Fruit fly (Drosophila melanogaster): ENCODE measurements around the gene CG13004.

The CG13004 gene

DNA sequence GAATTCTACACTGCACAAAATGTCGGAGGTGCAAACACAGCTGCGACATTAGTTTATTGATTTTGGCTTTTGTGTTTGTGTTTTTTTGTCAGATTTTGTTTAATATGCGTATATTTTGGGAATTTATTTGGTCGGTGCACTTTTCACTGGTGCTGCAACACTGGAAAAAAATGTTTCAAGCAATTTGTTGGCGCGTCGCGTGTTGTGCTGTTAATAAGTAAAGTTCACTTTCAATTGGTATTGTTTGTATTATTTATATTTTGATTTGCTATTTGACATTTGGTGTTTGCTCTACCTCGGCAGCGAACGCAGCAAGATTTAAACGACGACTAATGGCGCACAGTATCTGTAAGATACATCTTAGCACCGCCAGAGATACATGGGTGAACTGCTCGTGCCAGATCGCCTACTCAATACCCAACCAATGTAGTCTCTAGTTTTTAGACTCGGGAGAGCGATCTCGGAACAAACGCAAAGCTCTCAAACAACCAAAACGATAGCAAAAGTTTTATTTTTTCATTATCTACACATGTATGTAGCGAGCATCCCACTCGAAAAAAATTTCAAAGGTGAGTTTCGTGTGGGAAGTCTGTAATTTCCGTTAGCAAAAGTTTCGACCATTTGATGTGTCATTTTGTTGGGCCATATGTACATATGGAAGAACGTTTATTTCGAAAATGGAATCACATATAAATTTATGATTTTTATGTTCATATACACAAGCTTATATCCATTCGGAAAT lies 53.0 kb downstream of the CG13004 start (continued):
- no peak for TF ChIP-seq CG6683 (GFP tag; optimal IDR thresholded peaks at IDR 0.05)
- TF ChIP-seq NfI (GFP tag; optimal IDR thresholded peaks at IDR 0.05) = peak; percentile 54
- TF ChIP-seq org-1 (GFP tag; optimal IDR thresholded peaks at IDR 0.05) = peak; percentile 11
- TF ChIP-seq sc (optimal IDR thresholded peaks at IDR 0.05) = no peak
- peak; percentile 10 for TF ChIP-seq sc (GFP tag; optimal IDR thresholded peaks at IDR 0.05)
- peak; percentile 48 for TF ChIP-seq CG17359 (tag; optimal IDR thresholded peaks at IDR 0.05)
- TF ChIP-seq maf-S (GFP tag; optimal IDR thresholded peaks at IDR 0.05) = peak; percentile 52
- TF ChIP-seq grn (GFP tag; optimal IDR thresholded peaks at IDR 0.05) = peak; percentile 14
- no peak for TF ChIP-seq CG5953 (GFP tag; IDR thresholded peaks at IDR 0.05)
- TF ChIP-seq CG6654 (GFP tag; optimal IDR thresholded peaks at IDR 0.05) = no peak
- no peak for TF ChIP-seq Elba2 (GFP tag; optimal IDR thresholded peaks at IDR 0.05)
- TF ChIP-seq CG8924 (tag; optimal IDR thresholded peaks at IDR 0.05) = peak; percentile 31
- no peak for TF ChIP-seq CG14667 (GFP tag; IDR thresholded peaks at IDR 0.05)
- no peak for TF ChIP-seq Opbp (GFP tag; IDR thresholded peaks at IDR 0.05; ENCODE audit: partially characterized antibody)
- no peak for TF ChIP-seq CG1832 (GFP tag; optimal IDR thresholded peaks at IDR 0.05)
- peak; percentile 82 for TF ChIP-seq sens (GFP tag)
- TF ChIP-seq CG12391 (tag; optimal IDR thresholded peaks at IDR 0.05) = peak; percentile 47
- TF ChIP-seq Sox102F (GFP tag; optimal IDR thresholded peaks at IDR 0.05) = peak; percentile 69
- peak; percentile 44; the same call in 1 of the 3 replicates for TF ChIP-seq Aef1 (GFP tag; IDR thresholded peaks at IDR 0.05)
- no peak; the same call in 2 of the 3 replicates for TF ChIP-seq mld (GFP tag; IDR thresholded peaks at IDR 0.05; ENCODE audit: partially characterized antibody)
- TF ChIP-seq CG8290 (GFP tag; optimal IDR thresholded peaks at IDR 0.05) = no peak
- TF ChIP-seq CG8290 (tag; optimal IDR thresholded peaks at IDR 0.05) = peak in 1 of 2 experiments; percentile 37
- peak; percentile 56 for TF ChIP-seq az2 (GFP tag; optimal IDR thresholded peaks at IDR 0.05)
- peak; percentile 74 for TF ChIP-seq CG13894 (tag; optimal IDR thresholded peaks at IDR 0.05)
- peak; percentile 10 for TF ChIP-seq Bdp1 (GFP tag; optimal IDR thresholded peaks at IDR 0.05)
- TF ChIP-seq seq (GFP tag; IDR thresholded peaks at IDR 0.05) = peak; percentile 68
- no peak for TF ChIP-seq gt (GFP tag; IDR thresholded peaks at IDR 0.05)
- TF ChIP-seq CG7928 (GFP tag; optimal IDR thresholded peaks at IDR 0.05) = no peak
- TF ChIP-seq ken (GFP tag; IDR thresholded peaks at IDR 0.05) = peak; percentile 33; the same call in 1 of the 3 replicates
- no peak for TF ChIP-seq ham (GFP tag; IDR thresholded peaks at IDR 0.05)
- peak; percentile 63 for TF ChIP-seq Xbp1 (GFP tag; optimal IDR thresholded peaks at IDR 0.05)
- TF ChIP-seq eyg (GFP tag; optimal IDR thresholded peaks at IDR 0.05) = peak; percentile 38
- TF ChIP-seq Doc3 (GFP tag; IDR thresholded peaks at IDR 0.05; ENCODE audit: partially characterized antibody) = no peak
- peak; percentile 90 for TF ChIP-seq sr (GFP tag; IDR thresholded peaks at IDR 0.05)
- peak; percentile 17 for TF ChIP-seq CG1603 (tag; optimal IDR thresholded peaks at IDR 0.05)
- no peak for TF ChIP-seq stwl (tag; optimal IDR thresholded peaks at IDR 0.05)
- TF ChIP-seq Sox100B (GFP tag; optimal IDR thresholded peaks at IDR 0.05) = peak; percentile 50
- TF ChIP-seq CG7839 (tag; optimal IDR thresholded peaks at IDR 0.05) = peak; percentile 60
- TF ChIP-seq ro (GFP tag; IDR thresholded peaks at IDR 0.05) = no peak
- peak; percentile 7 for TF ChIP-seq CG4328 (GFP tag; optimal IDR thresholded peaks at IDR 0.05)
- TF ChIP-seq Bteb2 (GFP tag; optimal IDR thresholded peaks at IDR 0.05) = peak; percentile 3
- TF ChIP-seq Dip2 (GFP tag; IDR thresholded peaks at IDR 0.05) = no peak
- peak; percentile 53 for TF ChIP-seq slp2 (GFP tag; optimal IDR thresholded peaks at IDR 0.05)
- no peak for TF ChIP-seq Spps (tag; optimal IDR thresholded peaks at IDR 0.05)
- peak; percentile 38 for TF ChIP-seq CG12155 (GFP tag; optimal IDR thresholded peaks at IDR 0.05)
- TF ChIP-seq Meics (GFP tag; optimal IDR thresholded peaks at IDR 0.05) = peak; percentile 56
- TF ChIP-seq CG18619 (GFP tag; optimal IDR thresholded peaks at IDR 0.05) = peak; percentile 21
- TF ChIP-seq HmgZ (tag; optimal IDR thresholded peaks at IDR 0.05) = no peak
- TF ChIP-seq aop (GFP tag; IDR thresholded peaks at IDR 0.05) = no peak
- TF ChIP-seq Bgb (GFP tag; IDR thresholded peaks at IDR 0.05; ENCODE audit: partially characterized antibody) = no peak

Measured in whole organism, embryonic.